Fruit fly (Drosophila melanogaster) whole organism, embryonic: Measurements from ENCODE around the gene HtrA2.
A peak's percentile ranks its signal among the peaks of the same experiment; 100 is the strongest.

Source experiments
- Asciz ChIP-seq: fragments of 200-800 bp; sonication (Bioruptor generic); optimal IDR thresholded peaks from 2 replicates; lab custom pipeline; 2017; ENCODE audit warnings: missing biosample characterization, mild to moderate bottlenecking, missing genetic modification characterization, missing genetic modification reagents
- Atf3 ChIP-seq: fragments of 200-800 bp; sonication (Bioruptor generic); optimal IDR thresholded peaks from 3 replicates; lab custom pipeline; 2016; ENCODE audit warnings: missing biosample characterization, missing genetic modification characterization
- C15 ChIP-seq: fragments of 200-800 bp; sonication (Bioruptor generic); IDR thresholded peaks from 3 replicates; pipeline ENCODE4 v1.3.6; 2022; ENCODE audit warnings: missing biosample characterization, missing genetic modification characterization
- CG10321 ChIP-seq: fragments of 200-800 bp; sonication (Bioruptor generic); IDR thresholded peaks from 2 replicates; pipeline ENCODE4 v1.3.6; 2022; ENCODE audit warnings: missing biosample characterization, missing genetic modification characterization
- CG11085 ChIP-seq: fragments of 200-800 bp; sonication (Bioruptor generic); IDR thresholded peaks from 2 replicates; pipeline ENCODE4 v1.3.6; 2022; ENCODE audit warnings: missing biosample characterization, missing genetic modification characterization
- CG11398 ChIP-seq: fragments of 200-800 bp; sonication (Bioruptor generic); optimal IDR thresholded peaks from 2 replicates; lab custom pipeline; 2016; ENCODE audit warnings: missing biosample characterization, missing genetic modification characterization
- CG1233 ChIP-seq: fragments of 200-800 bp; sonication (Bioruptor generic); optimal IDR thresholded peaks from 4 replicates; lab custom pipeline; 2018; ENCODE audit warnings: missing biosample characterization, mild to moderate bottlenecking, missing genetic modification characterization
- CG12769 ChIP-seq: fragments of 200-800 bp; sonication (Bioruptor generic); optimal IDR thresholded peaks from 2 replicates; lab custom pipeline; 2019; ENCODE audit warnings: missing biosample characterization, mild to moderate bottlenecking, missing genetic modification characterization, moderate library complexity
- CG13296 ChIP-seq: fragments of 200-800 bp; sonication (Bioruptor generic); optimal IDR thresholded peaks from 3 replicates; lab custom pipeline; 2018; ENCODE audit warnings: missing biosample characterization, mild to moderate bottlenecking, missing genetic modification characterization
- CG14860 ChIP-seq: fragments of 200-800 bp; sonication (Bioruptor generic); IDR thresholded peaks from 3 replicates; pipeline ENCODE4 v1.3.6; 2022; ENCODE audit warnings: missing biosample characterization, missing genetic modification characterization; ENCODE audit not compliant: partially characterized antibody
- CG17385 ChIP-seq: fragments of 200-800 bp; sonication (Bioruptor generic); optimal IDR thresholded peaks from 3 replicates; lab custom pipeline; 2018; ENCODE audit warnings: missing biosample characterization, mild to moderate bottlenecking, missing genetic modification characterization
- CG18262 ChIP-seq: fragments of 200-800 bp; optimal IDR thresholded peaks from 3 replicates; lab custom pipeline; 2019; ENCODE audit warnings: missing biosample characterization, mild to moderate bottlenecking, missing genetic modification characterization, moderate library complexity
- CG18599 ChIP-seq: fragments of 200-800 bp; sonication (Bioruptor generic); optimal IDR thresholded peaks from 3 replicates; lab custom pipeline; 2017; ENCODE audit warnings: missing biosample characterization, missing genetic modification characterization, mild to moderate bottlenecking, moderate library complexity, missing genetic modification reagents
- CG18764 ChIP-seq: fragments of 200-800 bp; sonication (Bioruptor generic); optimal IDR thresholded peaks from 3 replicates; lab custom pipeline; 2016; ENCODE audit warnings: missing biosample characterization, missing genetic modification characterization
- CG2129 ChIP-seq: fragments of 200-800 bp; sonication (Bioruptor generic); IDR thresholded peaks from 2 replicates; pipeline ENCODE4 v1.3.6; 2022; ENCODE audit warnings: missing biosample characterization, missing genetic modification characterization; ENCODE audit not compliant: partially characterized antibody
- CG2678 ChIP-seq: fragments of 200-800 bp; sonication (Bioruptor generic); optimal IDR thresholded peaks from 3 replicates; lab custom pipeline; 2019; ENCODE audit warnings: missing biosample characterization, mild to moderate bottlenecking, missing genetic modification characterization, moderate library complexity
- CG3065 ChIP-seq: fragments of 200-800 bp; sonication (Bioruptor generic); optimal IDR thresholded peaks from 2 replicates; lab custom pipeline; 2016; ENCODE audit warnings: missing biosample characterization, missing genetic modification characterization
- CG3995 ChIP-seq: fragments of 200-800 bp; sonication (Bioruptor generic); optimal IDR thresholded peaks from 3 replicates; lab custom pipeline; 2016; ENCODE audit warnings: missing biosample characterization, missing genetic modification characterization
- CG6683 ChIP-seq: fragments of 200-800 bp; sonication (Bioruptor generic); optimal IDR thresholded peaks from 2 replicates; lab custom pipeline; 2017; ENCODE audit warnings: missing biosample characterization, mild to moderate bottlenecking, missing genetic modification characterization, missing genetic modification reagents
- CG7745 ChIP-seq: fragments of 200-800 bp; sonication (Bioruptor generic); optimal IDR thresholded peaks from 2 replicates; lab custom pipeline; 2018; ENCODE audit warnings: missing biosample characterization, mild to moderate bottlenecking, missing genetic modification characterization, moderate library complexity
- CG7928 ChIP-seq: fragments of 200-800 bp; sonication (Bioruptor generic); optimal IDR thresholded peaks from 2 replicates; lab custom pipeline; 2017; ENCODE audit warnings: missing biosample characterization, mild to moderate bottlenecking, missing genetic modification characterization
- CG8089 ChIP-seq: fragments of 200-800 bp; sonication (Bioruptor generic); optimal IDR thresholded peaks from 3 replicates; lab custom pipeline; 2016; ENCODE audit warnings: missing biosample characterization, missing genetic modification characterization
- CG8388 ChIP-seq: fragments of 200-800 bp; sonication (Bioruptor generic); optimal IDR thresholded peaks from 2 replicates; lab custom pipeline; 2019; ENCODE audit warnings: missing biosample characterization, mild to moderate bottlenecking, missing genetic modification characterization, moderate library complexity
- CG9797 ChIP-seq: fragments of 200-800 bp; sonication (Bioruptor generic); optimal IDR thresholded peaks from 3 replicates; lab custom pipeline; 2018; ENCODE audit warnings: missing biosample characterization, mild to moderate bottlenecking, missing genetic modification characterization
- Dbx ChIP-seq: fragments of 200-800 bp; sonication (Bioruptor generic); IDR thresholded peaks from 3 replicates; pipeline ENCODE4 v1.3.6; 2022; ENCODE audit warnings: missing biosample characterization, missing genetic modification characterization
- Ets97D ChIP-seq: fragments of 200-800 bp; sonication (Bioruptor generic); optimal IDR thresholded peaks from 3 replicates; lab custom pipeline; 2016; ENCODE audit warnings: missing biosample characterization, missing genetic modification characterization
- Hr39 ChIP-seq: fragments of >200 bp; optimal IDR thresholded peaks from 2 replicates; lab custom pipeline; 2017
- Optix ChIP-seq: fragments of 200-800 bp; sonication (Bioruptor generic); IDR thresholded peaks from 3 replicates; pipeline ENCODE4 v1.3.6; 2022; ENCODE audit warnings: missing biosample characterization, missing genetic modification characterization
- PHDP ChIP-seq: fragments of 200-800 bp; sonication (Bioruptor generic); optimal IDR thresholded peaks from 3 replicates; lab custom pipeline; 2018; ENCODE audit warnings: missing biosample characterization, mild to moderate bottlenecking, missing genetic modification characterization, moderate library complexity
- Pdp1 ChIP-seq, 2 experiments: fragments of 200-800 bp; sonication (Bioruptor generic); optimal IDR thresholded peaks; 3 replicates each; lab custom pipeline; 2016; ENCODE audit warnings: missing biosample characterization in 2 of 2, missing genetic modification characterization in 2 of 2, mild to moderate bottlenecking in 1 of 2, moderate library complexity in 1 of 2
- Spps ChIP-seq: fragments of 200-800 bp; sonication (Bioruptor generic); optimal IDR thresholded peaks from 2 replicates; lab custom pipeline; 2018; ENCODE audit warnings: missing biosample characterization, mild to moderate bottlenecking, missing genetic modification characterization
- abd-A ChIP-seq: fragments of 200-800 bp; sonication (Bioruptor generic); optimal IDR thresholded peaks from 3 replicates; lab custom pipeline; 2019; ENCODE audit warnings: missing biosample characterization, mild to moderate bottlenecking, missing genetic modification characterization, moderate library complexity
- caup ChIP-seq: fragments of 200-800 bp; sonication (Bioruptor generic); optimal IDR thresholded peaks from 3 replicates; lab custom pipeline; 2017; ENCODE audit warnings: missing biosample characterization, mild to moderate bottlenecking, missing genetic modification characterization, moderate library complexity; ENCODE audit not compliant: severe bottlenecking
- chinmo ChIP-seq: fragments of 200-800 bp; sonication (Bioruptor generic); IDR thresholded peaks from 4 replicates; pipeline ENCODE4 v1.3.6; 2022; ENCODE audit warnings: missing biosample characterization, missing genetic modification characterization; ENCODE audit not compliant: partially characterized antibody
- disco-r ChIP-seq: fragments of 200-800 bp; sonication (Bioruptor generic); optimal IDR thresholded peaks from 2 replicates; lab custom pipeline; 2016; ENCODE audit warnings: missing biosample characterization, missing genetic modification characterization
- ems ChIP-seq: fragments of 200-800 bp; sonication (Bioruptor generic); optimal IDR thresholded peaks from 3 replicates; lab custom pipeline; 2016; ENCODE audit warnings: missing biosample characterization, missing genetic modification characterization
- esg ChIP-seq: fragments of 200-800 bp; sonication (Bioruptor generic); conservative IDR thresholded peaks from 2 replicates; pipeline ENCODE4 v1.3.6; 2022; ENCODE audit warnings: missing biosample characterization, missing genetic modification characterization
- gcm ChIP-seq: fragments of 200-800 bp; sonication (Bioruptor generic); optimal IDR thresholded peaks from 2 replicates; lab custom pipeline; 2019; ENCODE audit warnings: missing biosample characterization, mild to moderate bottlenecking, missing genetic modification characterization, moderate library complexity
- ken ChIP-seq: fragments of 200-800 bp; sonication (Bioruptor generic); IDR thresholded peaks from 3 replicates; pipeline ENCODE4 v1.3.6; 2022; ENCODE audit warnings: missing biosample characterization, missing genetic modification characterization
- klu ChIP-seq: fragments of 200-800 bp; sonication (Bioruptor generic); IDR thresholded peaks from 2 replicates; pipeline ENCODE4 v1.3.6; 2022; ENCODE audit warnings: missing biosample characterization, missing genetic modification characterization
- lab ChIP-seq: fragments of 200-800 bp; sonication (Bioruptor generic); optimal IDR thresholded peaks from 3 replicates; lab custom pipeline; 2017; ENCODE audit warnings: missing biosample characterization, missing genetic modification characterization, mild to moderate bottlenecking, moderate library complexity, missing genetic modification reagents
- lmd ChIP-seq: fragments of 200-800 bp; sonication (Bioruptor generic); IDR thresholded peaks from 2 replicates; pipeline ENCODE4 v1.3.6; 2022; ENCODE audit warnings: missing biosample characterization, missing genetic modification characterization
- lov ChIP-seq, 2 experiments: fragments of 200-800 bp in 1 of 2; fragments of >200 bp in 1 of 2; sonication (Bioruptor generic) in 1 of 2; IDR thresholded peaks in 1 of 2; optimal IDR thresholded peaks in 1 of 2; 2 replicates in 1 of 2; 3 replicates in 1 of 2; pipeline versions ENCODE4 v1.3.6 to Lab custom; 2017 to 2022; ENCODE audit warnings: missing biosample characterization in 1 of 2, missing genetic modification characterization in 1 of 2
- oc ChIP-seq: fragments of 200-800 bp; sonication (Bioruptor generic); optimal IDR thresholded peaks from 2 replicates; lab custom pipeline; 2018; ENCODE audit warnings: missing biosample characterization, mild to moderate bottlenecking, missing genetic modification characterization, moderate library complexity
- pan ChIP-seq, 4 experiments: fragments of >200 bp in 3 of 4; fragments of 200-800 bp in 1 of 4; sonication (Bioruptor generic) in 1 of 4; optimal IDR thresholded peaks in 3 of 4; IDR thresholded peaks in 1 of 4; 2 replicates each; pipeline versions ENCODE4 v1.3.6 to Lab custom; 2017 to 2022; ENCODE audit warnings: missing biosample characterization in 2 of 4, missing genetic modification characterization in 2 of 4, mixed read lengths in 1 of 4
- pfk ChIP-seq: fragments of 200-800 bp; sonication (Bioruptor generic); optimal IDR thresholded peaks from 2 replicates; lab custom pipeline; 2018; ENCODE audit warnings: missing biosample characterization, mild to moderate bottlenecking, missing genetic modification characterization, moderate library complexity
- rib ChIP-seq: fragments of 200-800 bp; sonication (Bioruptor generic); IDR thresholded peaks from 2 replicates; pipeline ENCODE4 v1.3.6; 2022; ENCODE audit warnings: missing biosample characterization, missing genetic modification characterization
- salm ChIP-seq: fragments of 200-800 bp; sonication (Bioruptor generic); optimal IDR thresholded peaks from 2 replicates; lab custom pipeline; 2018; ENCODE audit warnings: missing biosample characterization, mild to moderate bottlenecking, missing genetic modification characterization

The HtrA2 gene

dm6 chr3R:14477085-14477762 lies 34.3 kb downstream of the HtrA2 start (continued):
- TF ChIP-seq pan (optimal IDR thresholded peaks at IDR 0.05; lab: Kevin White, UChicago) (no peak), pan (GFP tag; optimal IDR thresholded peaks at IDR 0.05 in 1 of 2, IDR thresholded peaks at IDR 0.05 in 1 of 2) (no peak), CG3065 (GFP tag; lab: Kevin White, UChicago) (no peak), CG8089 (GFP tag; lab: Kevin White, UChicago) (no peak), abd-A (tag; lab: Kevin White, UChicago) (peak; percentile 24), CG2129 (GFP tag; lab: Robert Waterston, UW) (no peak), klu (GFP tag; lab: Robert Waterston, UW) (no peak), CG18599 (no peak), C15 (GFP tag; lab: Robert Waterston, UW) (no peak), CG18764 (GFP tag; lab: Kevin White, UChicago) (no peak), rib (GFP tag; lab: Robert Waterston, UW) (no peak), CG8388 (GFP tag; lab: Kevin White, UChicago) (peak; percentile 85), Asciz (GFP tag; lab: Kevin White, UChicago) (no peak), lov (optimal IDR thresholded peaks at IDR 0.05; lab: Kevin White, UChicago) (no peak), lov (GFP tag; IDR thresholded peaks at IDR 0.05; lab: Robert Waterston, UW) (no peak), CG11398 (no peak), Optix (GFP tag; lab: Robert Waterston, UW) (no peak), CG13296 (no peak), CG11085 (GFP tag; lab: Robert Waterston, UW) (no peak), CG6683 (GFP tag; lab: Kevin White, UChicago) (no peak), pfk (GFP tag; lab: Kevin White, UChicago) (no peak), gcm (GFP tag; lab: Kevin White, UChicago) (no peak), disco-r (GFP tag; lab: Kevin White, UChicago) (no peak), CG7745 (tag; lab: Kevin White, UChicago) (no peak), ems (GFP tag; lab: Kevin White, UChicago) (no peak), CG10321 (GFP tag; lab: Robert Waterston, UW) (no peak), CG18262 (no peak), Atf3 (GFP tag; lab: Kevin White, UChicago) (no peak), esg (GFP tag; lab: Robert Waterston, UW) (no peak), ken (GFP tag; lab: Robert Waterston, UW) (no peak), salm (tag; lab: Kevin White, UChicago) (peak; percentile 14), CG7928 (no peak), CG3995 (no peak), chinmo (GFP tag; lab: Robert Waterston, UW) (0 out of 4 replicates have a peak, but pooled peaks have one; percentile 60), PHDP (tag; lab: Kevin White, UChicago) (no peak), Spps (tag; lab: Kevin White, UChicago) (no peak), CG17385 (GFP tag; lab: Kevin White, UChicago) (no peak), CG9797 (GFP tag; lab: Kevin White, UChicago) (no peak), Dbx (GFP tag; lab: Robert Waterston, UW) (0 out of 3 replicates have a peak, but pooled peaks have one; percentile 11), Ets97D (GFP tag; lab: Kevin White, UChicago) (no peak), lmd (GFP tag; lab: Robert Waterston, UW) (no peak), lab (GFP tag; lab: Kevin White, UChicago) (peak; percentile 14), CG1233 (no peak), Pdp1 (GFP tag; optimal IDR thresholded peaks at IDR 0.05; lab: Kevin White, UChicago) (peak in 1 of 2 experiments; percentile 25), CG2678 (tag; lab: Kevin White, UChicago) (no peak), caup (no peak), oc (tag; lab: Kevin White, UChicago) (no peak), CG14860 (GFP tag; lab: Robert Waterston, UW) (no peak), CG12769 (tag; lab: Kevin White, UChicago) (peak; percentile 65), Hr39 (no peak)
